Fruit fly (Drosophila melanogaster) whole organism, wandering third instar larva: ENCODE results near the gene mAChR-C.

Source experiments
- Abd-B ChIP-seq: fragments of >200 bp; optimal IDR thresholded peaks from 2 replicates; lab custom pipeline; 2017; ENCODE audit warnings: missing biosample characterization, missing genetic modification characterization
- CG32264 ChIP-seq: fragments of 200-800 bp; sonication (Bioruptor generic); optimal IDR thresholded peaks from 2 replicates; lab custom pipeline; 2016; ENCODE audit warnings: missing biosample characterization, missing genetic modification characterization
- CG9705 ChIP-seq: fragments of 200-800 bp; sonication (Bioruptor generic); optimal IDR thresholded peaks from 2 replicates; lab custom pipeline; 2018; ENCODE audit warnings: missing biosample characterization, mild to moderate bottlenecking, missing genetic modification characterization
- CrebA ChIP-seq: fragments of 200-800 bp; sonication (Bioruptor generic); optimal IDR thresholded peaks from 2 replicates; lab custom pipeline; 2016; ENCODE audit warnings: missing biosample characterization, mild to moderate bottlenecking, missing genetic modification characterization, borderline replicate concordance
- Dfd ChIP-seq: fragments of >200 bp; optimal IDR thresholded peaks from 2 replicates; lab custom pipeline; 2017; ENCODE audit warnings: missing biosample characterization, missing genetic modification characterization
- Dif ChIP-seq: fragments of 200-275, 200-300 bp; sonication (Bioruptor generic); optimal IDR thresholded peaks from 2 replicates; lab custom pipeline; 2018; ENCODE audit warnings: missing biosample characterization, missing genetic modification characterization; ENCODE audit not compliant: partially characterized antibody
- GATAd ChIP-seq: sonication (Bioruptor generic); optimal IDR thresholded peaks from 2 replicates; lab custom pipeline; 2016; ENCODE audit warnings: missing biosample characterization, missing genetic modification characterization
- HLH106 ChIP-seq: fragments of 200-800 bp; optimal IDR thresholded peaks from 3 replicates; lab custom pipeline; 2019; ENCODE audit warnings: missing biosample characterization, mild to moderate bottlenecking, missing genetic modification characterization, moderate library complexity
- Hnf4 ChIP-seq: fragments of 200-800 bp; sonication (Bioruptor generic); optimal IDR thresholded peaks from 2 replicates; lab custom pipeline; 2016; ENCODE audit warnings: missing biosample characterization, mild to moderate bottlenecking, missing genetic modification characterization
- Hr78 ChIP-seq: fragments of >200 bp; optimal IDR thresholded peaks from 2 replicates; lab custom pipeline; 2017; ENCODE audit warnings: missing biosample characterization, missing genetic modification characterization
- Hr83 ChIP-seq: fragments of 200-300 bp; sonication (Bioruptor generic); optimal IDR thresholded peaks from 2 replicates; lab custom pipeline; 2016; ENCODE audit warnings: missing biosample characterization, mild to moderate bottlenecking, missing genetic modification characterization, moderate library complexity; ENCODE audit not compliant: poor library complexity, severe bottlenecking
- Jra ChIP-seq: sonication (Bioruptor generic); optimal IDR thresholded peaks from 2 replicates; lab custom pipeline; 2016; ENCODE audit warnings: missing biosample characterization, missing genetic modification characterization
- Mio ChIP-seq: sonication (Bioruptor generic); optimal IDR thresholded peaks from 2 replicates; lab custom pipeline; 2016; ENCODE audit warnings: missing biosample characterization, missing genetic modification characterization
- Myc ChIP-seq: fragments of >200 bp; optimal IDR thresholded peaks from 2 replicates; lab custom pipeline; 2017
- N ChIP-seq: fragments of >200 bp; optimal IDR thresholded peaks from 2 replicates; lab custom pipeline; 2018; ENCODE audit warnings: missing biosample characterization, missing external identifiers, missing genetic modification characterization
- OdsH ChIP-seq: fragments of 200-800 bp; sonication (Bioruptor generic); optimal IDR thresholded peaks from 2 replicates; lab custom pipeline; 2016; ENCODE audit warnings: missing biosample characterization, mild to moderate bottlenecking, missing genetic modification characterization
- Rel ChIP-seq, 2 experiments: fragments of 200-800 bp; sonication (Bioruptor generic) in 1 of 2; optimal IDR thresholded peaks; 2 replicates in 1 of 2; 3 replicates in 1 of 2; lab custom pipeline; 2016 to 2019; ENCODE audit warnings: mild to moderate bottlenecking in 2 of 2, missing biosample characterization in 2 of 2, missing genetic modification characterization in 2 of 2, moderate library complexity in 1 of 2
- Sp1 ChIP-seq: fragments of 200-800 bp; sonication (Bioruptor generic); optimal IDR thresholded peaks from 3 replicates; lab custom pipeline; 2019; ENCODE audit warnings: missing biosample characterization, mild to moderate bottlenecking, missing genetic modification characterization, moderate library complexity
- Vsx2 ChIP-seq: fragments of 200-300, 225-300 bp; sonication (Bioruptor generic); optimal IDR thresholded peaks from 2 replicates; lab custom pipeline; 2018; ENCODE audit warnings: missing biosample characterization, missing genetic modification characterization; ENCODE audit not compliant: partially characterized antibody
- br ChIP-seq: fragments of 200-800 bp; sonication (Bioruptor generic); optimal IDR thresholded peaks from 2 replicates; lab custom pipeline; 2016; ENCODE audit warnings: missing biosample characterization, missing genetic modification characterization
- brk ChIP-seq: fragments of 200-800 bp; sonication (Bioruptor generic); optimal IDR thresholded peaks from 2 replicates; lab custom pipeline; 2016; ENCODE audit warnings: missing biosample characterization, mild to moderate bottlenecking, missing genetic modification characterization
- dl ChIP-seq, 2 experiments: fragments of 175-275, 200-275 bp in 1 of 2; fragments of 200-275 bp in 1 of 2; sonication (Bioruptor generic); optimal IDR thresholded peaks; lab custom pipeline; 2018; ENCODE audit warnings: mild to moderate bottlenecking in 2 of 2, missing biosample characterization in 2 of 2, missing genetic modification characterization in 2 of 2, moderate library complexity in 2 of 2; ENCODE audit not compliant: partially characterized antibody in 2 of 2, insufficient read depth in 1 of 2
- dmrt93B ChIP-seq: fragments of 200-800 bp; sonication (Bioruptor generic); optimal IDR thresholded peaks from 2 replicates; lab custom pipeline; 2018; ENCODE audit warnings: missing biosample characterization, mild to moderate bottlenecking, missing genetic modification characterization
- dsf ChIP-seq: sonication (Bioruptor generic); optimal IDR thresholded peaks from 2 replicates; lab custom pipeline; 2016; ENCODE audit warnings: missing biosample characterization, missing genetic modification characterization, borderline replicate concordance
- ey ChIP-seq: fragments of 200-800 bp; sonication (Bioruptor generic); optimal IDR thresholded peaks from 2 replicates; lab custom pipeline; 2016; ENCODE audit warnings: missing biosample characterization, missing genetic modification characterization
- foxo ChIP-seq, 2 experiments: fragments of 200-800 bp; sonication (Bioruptor generic); optimal IDR thresholded peaks; 2 replicates in 1 of 2; 3 replicates in 1 of 2; lab custom pipeline; 2016 to 2017; ENCODE audit warnings: missing biosample characterization in 2 of 2, missing genetic modification characterization in 2 of 2
- fru ChIP-seq: fragments of 200-800 bp; sonication (Bioruptor generic); optimal IDR thresholded peaks from 3 replicates; lab custom pipeline; 2016; ENCODE audit warnings: missing biosample characterization, mild to moderate bottlenecking, missing genetic modification characterization
- h ChIP-seq: fragments of 200-800 bp; sonication (Bioruptor generic); optimal IDR thresholded peaks from 3 replicates; lab custom pipeline; 2016; ENCODE audit warnings: missing biosample characterization, mild to moderate bottlenecking, missing genetic modification characterization
- jim ChIP-seq: fragments of 175-275, 200-325 bp; sonication (Bioruptor generic); optimal IDR thresholded peaks from 2 replicates; lab custom pipeline; 2016; ENCODE audit warnings: missing biosample characterization, mild to moderate bottlenecking, missing genetic modification characterization
- lola ChIP-seq: fragments of >200 bp; optimal IDR thresholded peaks from 2 replicates; lab custom pipeline; 2017; ENCODE audit warnings: missing biosample characterization, missing genetic modification characterization
- pan ChIP-seq: fragments of >200 bp; optimal IDR thresholded peaks from 2 replicates; lab custom pipeline; 2017
- psq ChIP-seq: fragments of 200-800 bp; sonication (Bioruptor generic); optimal IDR thresholded peaks from 3 replicates; lab custom pipeline; 2017; ENCODE audit warnings: missing biosample characterization, mild to moderate bottlenecking, missing genetic modification characterization, moderate library complexity
- rgr ChIP-seq: fragments of 200-800 bp; sonication (Bioruptor generic); optimal IDR thresholded peaks from 3 replicates; lab custom pipeline; 2016; ENCODE audit warnings: missing biosample characterization, mild to moderate bottlenecking, missing genetic modification characterization
- sage ChIP-seq: fragments of 200-800 bp; sonication (Bioruptor generic); optimal IDR thresholded peaks from 2 replicates; lab custom pipeline; 2016; ENCODE audit warnings: missing biosample characterization, mild to moderate bottlenecking, missing genetic modification characterization
- sv ChIP-seq: fragments of 200-800 bp; sonication (Bioruptor generic); optimal IDR thresholded peaks from 3 replicates; lab custom pipeline; 2016; ENCODE audit warnings: missing biosample characterization, missing genetic modification characterization
- tai ChIP-seq: sonication (Bioruptor generic); optimal IDR thresholded peaks from 2 replicates; lab custom pipeline; 2016; ENCODE audit warnings: missing biosample characterization, missing genetic modification characterization
- usp ChIP-seq: fragments of >200 bp; optimal IDR thresholded peaks from 2 replicates; lab custom pipeline; 2017; ENCODE audit warnings: missing biosample characterization, missing genetic modification characterization
- woc ChIP-seq: sonication (Bioruptor generic); optimal IDR thresholded peaks from 2 replicates; lab custom pipeline; 2016; ENCODE audit warnings: missing biosample characterization, mild to moderate bottlenecking, missing genetic modification characterization

mAChR-C gene

dm6 chrX:6792891-6793290 lies 39.6 kb downstream of the mAChR-C start:
- TF ChIP-seq CG32264 (GFP tag; lab: Kevin White, UChicago) = no peak

DNA sequence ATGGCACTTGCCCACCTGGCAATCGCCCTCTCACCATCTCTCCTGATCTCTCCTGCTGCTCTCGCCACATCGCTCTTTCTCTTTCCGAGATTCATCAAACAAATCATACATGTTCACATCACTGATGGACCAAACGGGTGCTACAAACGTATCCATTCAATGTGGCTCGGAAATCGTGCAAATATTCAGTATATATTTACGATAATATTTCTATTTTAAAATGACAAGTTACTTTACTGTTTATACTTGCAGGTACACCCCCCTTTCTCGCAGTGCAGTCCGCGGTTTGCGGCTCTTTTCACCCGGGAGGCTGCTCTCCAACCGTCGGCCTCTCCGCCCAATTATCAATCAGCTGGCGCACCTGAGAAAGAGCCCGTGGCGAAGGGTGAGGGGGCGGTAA lies 41.0 kb downstream of the mAChR-C start:
- TF ChIP-seq HLH106 (peak; percentile 50), fru (GFP tag; lab: Kevin White, UChicago) (no peak), brk (no peak), Hnf4 (no peak), sage (GFP tag; lab: Kevin White, UChicago) (peak; percentile 22), rgr (peak; percentile 78), Dif (GFP tag; lab: Kevin White, UChicago) (peak; percentile 2), Dfd (no peak), Sp1 (GFP tag; lab: Kevin White, UChicago) (peak; percentile 55), Mio (GFP tag; lab: Kevin White, UChicago) (no peak), GATAd (no peak), br (GFP tag; lab: Kevin White, UChicago) (peak; percentile 65), dsf (GFP tag; lab: Kevin White, UChicago) (no peak), sv (GFP tag; lab: Kevin White, UChicago) (no peak), Jra (no peak), foxo (GFP tag; optimal IDR thresholded peaks at IDR 0.05; lab: Kevin White, UChicago) (peak in 1 of 2 experiments; percentile 74), ey (GFP tag; lab: Kevin White, UChicago) (peak; percentile 71), usp (GFP tag; lab: Kevin White, UChicago) (no peak), woc (peak; percentile 33), CG32264 (GFP tag; lab: Kevin White, UChicago) (peak; percentile 12), jim (GFP tag; lab: Kevin White, UChicago) (no peak), dmrt93B (GFP tag; lab: Kevin White, UChicago) (peak; percentile 41), N (GFP tag; lab: Kevin White, UChicago) (no peak), h (GFP tag; lab: Kevin White, UChicago) (peak; percentile 76), CrebA (no peak), tai (GFP tag; lab: Kevin White, UChicago) (no peak), OdsH (peak; percentile 74), CG9705 (GFP tag; lab: Kevin White, UChicago) (no peak), Abd-B (GFP tag; lab: Kevin White, UChicago) (no peak), dl (GFP tag; optimal IDR thresholded peaks at IDR 0.05; lab: Kevin White, UChicago; ENCODE audit: insufficient read depth in 1 of 2, partially characterized antibody in 2 of 2) (no peak), Vsx2 (no peak), Rel (GFP tag; optimal IDR thresholded peaks at IDR 0.05; lab: Kevin White, UChicago) (no peak), Rel (tag; optimal IDR thresholded peaks at IDR 0.05; lab: Kevin White, UChicago) (no peak), Hr83 (GFP tag; lab: Kevin White, UChicago) (no peak), pan (lab: Kevin White, UChicago) (no peak), Myc (lab: Kevin White, UChicago) (no peak), Hr78 (GFP tag; lab: Kevin White, UChicago) (no peak), lola (GFP tag; lab: Kevin White, UChicago) (no peak), psq (GFP tag; lab: Kevin White, UChicago) (peak; percentile 54)

DNA sequence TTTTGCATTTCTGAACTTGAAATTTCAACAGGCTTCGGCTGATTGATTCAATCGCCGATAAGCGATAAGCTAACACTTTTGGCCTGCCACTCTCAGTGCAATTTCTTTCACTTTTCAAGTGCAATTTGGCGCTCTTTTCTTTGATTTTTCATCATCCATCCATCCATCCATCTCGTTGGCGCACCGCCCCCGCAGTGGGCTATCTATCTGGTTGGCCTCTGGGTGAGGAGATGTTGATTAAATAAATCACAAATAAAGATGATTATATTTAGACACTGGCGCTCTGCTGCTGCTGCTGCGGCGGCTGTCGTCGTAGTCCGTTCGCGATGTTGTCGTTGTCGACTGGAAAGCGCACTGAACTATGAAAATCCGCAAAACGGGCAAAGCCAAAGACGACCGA lies 41.5 kb downstream of the mAChR-C start:
- TF ChIP-seq dsf (GFP tag; lab: Kevin White, UChicago) (no peak), Vsx2 (no peak), N (GFP tag; lab: Kevin White, UChicago) (no peak), CrebA (no peak), Jra (no peak), dmrt93B (GFP tag; lab: Kevin White, UChicago) (no peak), br (GFP tag; lab: Kevin White, UChicago) (no peak), rgr (no peak), OdsH (no peak)
